Worm (Caenorhabditis elegans): Measurements from ENCODE around the gene ZK666.14.

DNA sequence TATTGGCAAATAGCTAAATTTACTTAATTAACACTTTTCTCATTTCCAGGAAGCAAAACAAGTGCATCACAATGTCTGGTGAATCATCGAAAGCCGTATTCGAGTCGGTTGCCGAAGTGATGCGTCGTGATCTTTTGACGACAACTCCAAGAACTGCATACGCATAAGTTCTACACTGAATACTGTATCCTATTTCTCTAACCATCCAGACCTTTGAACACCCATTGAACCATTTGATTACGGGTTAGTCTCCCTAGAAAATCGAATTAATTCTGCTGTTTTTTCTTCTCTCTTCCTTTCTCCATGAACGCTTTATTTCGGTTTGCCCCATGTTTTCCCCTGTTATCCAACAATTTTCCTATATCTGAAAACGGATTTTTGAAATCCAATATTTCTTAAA is 44.9 kb upstream of the ZK666.14 start, which contains the start of gene lin-56:
- TF ChIP-seq ceh-28 (tag; optimal IDR thresholded peaks at IDR 0.05) (no peak), dpl-1 (GFP tag; optimal IDR thresholded peaks at IDR 0.05) (no peak), zfp-2 (tag; optimal IDR thresholded peaks at IDR 0.05) (no peak)

Data from whole organism, L4 larva.